Fruit fly (Drosophila melanogaster) whole organism, wandering third instar larva: ENCODE results near the gene Swip-1.

ENCODE experiments used
- Abd-B ChIP-seq: fragments of >200 bp; optimal IDR thresholded peaks from 2 replicates; lab custom pipeline; 2017; ENCODE audit warnings: missing biosample characterization, missing genetic modification characterization
- Dif ChIP-seq: fragments of 200-275, 200-300 bp; sonication (Bioruptor generic); optimal IDR thresholded peaks from 2 replicates; lab custom pipeline; 2018; ENCODE audit warnings: missing biosample characterization, missing genetic modification characterization; ENCODE audit not compliant: partially characterized antibody
- GATAd ChIP-seq: sonication (Bioruptor generic); optimal IDR thresholded peaks from 2 replicates; lab custom pipeline; 2016; ENCODE audit warnings: missing biosample characterization, missing genetic modification characterization
- Hr78 ChIP-seq: fragments of >200 bp; optimal IDR thresholded peaks from 2 replicates; lab custom pipeline; 2017; ENCODE audit warnings: missing biosample characterization, missing genetic modification characterization
- Myc ChIP-seq: fragments of >200 bp; optimal IDR thresholded peaks from 2 replicates; lab custom pipeline; 2017
- br ChIP-seq: fragments of 200-800 bp; sonication (Bioruptor generic); optimal IDR thresholded peaks from 2 replicates; lab custom pipeline; 2016; ENCODE audit warnings: missing biosample characterization, missing genetic modification characterization
- dsf ChIP-seq: sonication (Bioruptor generic); optimal IDR thresholded peaks from 2 replicates; lab custom pipeline; 2016; ENCODE audit warnings: missing biosample characterization, missing genetic modification characterization, borderline replicate concordance
- h ChIP-seq: fragments of 200-800 bp; sonication (Bioruptor generic); optimal IDR thresholded peaks from 3 replicates; lab custom pipeline; 2016; ENCODE audit warnings: missing biosample characterization, mild to moderate bottlenecking, missing genetic modification characterization
- pan ChIP-seq: fragments of >200 bp; optimal IDR thresholded peaks from 2 replicates; lab custom pipeline; 2017
- psq ChIP-seq: fragments of 200-800 bp; sonication (Bioruptor generic); optimal IDR thresholded peaks from 3 replicates; lab custom pipeline; 2017; ENCODE audit warnings: missing biosample characterization, mild to moderate bottlenecking, missing genetic modification characterization, moderate library complexity
- sv ChIP-seq: fragments of 200-800 bp; sonication (Bioruptor generic); optimal IDR thresholded peaks from 3 replicates; lab custom pipeline; 2016; ENCODE audit warnings: missing biosample characterization, missing genetic modification characterization

- TF ChIP-seq Myc (no peak), Dif (GFP tag; lab: Kevin White, UChicago) (no peak), pan (no peak), GATAd (GFP tag; lab: Kevin White, UChicago) (no peak), Hr78 (GFP tag; lab: Kevin White, UChicago) (no peak), br (GFP tag; lab: Kevin White, UChicago) (no peak), h (no peak), Abd-B (GFP tag; lab: Kevin White, UChicago) (no peak), dsf (no peak), sv (GFP tag; lab: Kevin White, UChicago) (no peak), psq (GFP tag; lab: Kevin White, UChicago) (no peak)
These were observed 5.1 kb upstream of the Swip-1 start, which contains the start of gene CG46465 for dm6 chr2L:18992196-18992595.
